Worm (Caenorhabditis elegans): Measurements from ENCODE around the gene Y55F3C.10.

- TF ChIP-seq him-1 (tag; optimal IDR thresholded peaks at IDR 0.05) (no peak), W03F9.2 (tag; optimal IDR thresholded peaks at IDR 0.05) (no peak), dao-5 (tag; optimal IDR thresholded peaks at IDR 0.05) (no peak)
Measured at ce11 chrIV:762486-763376, 43.5 kb upstream of the Y55F3C.10 start.
